Fruit fly (Drosophila melanogaster): ENCODE measurements around the gene CG6793.

The CG6793 gene

DNA sequence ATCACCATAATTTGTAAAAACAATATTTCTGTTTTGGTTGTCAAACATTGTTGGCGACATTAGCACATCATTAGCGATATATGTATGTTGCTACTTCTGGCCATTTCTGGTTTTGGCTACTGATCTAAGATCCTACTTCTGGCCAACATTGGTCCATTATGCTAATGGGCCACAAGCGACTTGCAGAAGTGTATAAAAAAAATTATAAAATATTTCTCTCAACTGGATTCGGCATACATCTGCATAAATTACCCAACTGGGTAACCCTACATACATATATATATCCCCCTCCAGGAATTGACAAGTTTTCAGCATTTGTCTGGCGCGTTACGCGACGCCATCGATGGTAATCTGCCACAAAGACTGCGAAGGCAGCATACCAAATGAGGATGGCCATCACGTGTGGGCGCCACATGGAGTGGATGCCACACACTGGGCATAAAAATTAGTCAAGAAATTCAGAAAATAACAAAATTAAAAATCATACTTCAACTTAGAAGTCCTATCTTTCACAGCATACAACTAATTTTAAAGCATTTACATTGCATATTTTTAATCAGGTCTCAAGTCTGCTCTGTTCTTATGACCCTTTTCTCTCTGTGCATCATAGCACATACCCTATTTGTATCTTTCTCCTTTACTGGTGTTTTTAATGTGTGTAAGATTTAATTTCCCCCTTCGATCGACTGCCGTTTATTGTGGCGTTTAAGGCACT, 4.6 kb upstream of the CG6793 start (continued):
- TF ChIP-seq dmrt99B (tag; optimal IDR thresholded peaks at IDR 0.05) (peak; percentile 67), Asciz (GFP tag; optimal IDR thresholded peaks at IDR 0.05) (peak; percentile 39), lbe (GFP tag; optimal IDR thresholded peaks at IDR 0.05) (no peak), Awh (GFP tag; IDR thresholded peaks at IDR 0.05) (0 out of 2 replicates have a peak, but pooled peaks have one; percentile 33), Nf-YC (tag; optimal IDR thresholded peaks at IDR 0.05) (no peak), lab (GFP tag; optimal IDR thresholded peaks at IDR 0.05) (peak; percentile 43), sqz (GFP tag; optimal IDR thresholded peaks at IDR 0.05) (no peak), ac (GFP tag; optimal IDR thresholded peaks at IDR 0.05) (no peak), corto (GFP tag; optimal IDR thresholded peaks at IDR 0.05) (no peak), CG7928 (GFP tag; optimal IDR thresholded peaks at IDR 0.05) (no peak), usp (GFP tag; optimal IDR thresholded peaks at IDR 0.05) (no peak), Max (GFP tag; optimal IDR thresholded peaks at IDR 0.05) (peak; percentile 27), Eip74EF (GFP tag; optimal IDR thresholded peaks at IDR 0.05) (no peak), lmd (GFP tag; IDR thresholded peaks at IDR 0.05) (peak; percentile 54), CG14965 (GFP tag; optimal IDR thresholded peaks at IDR 0.05; ENCODE audit: borderline replicate concordance) (no peak), insv (GFP tag; optimal IDR thresholded peaks at IDR 0.05) (no peak), CG8478 (optimal IDR thresholded peaks at IDR 0.05) (no peak), CG15479 (GFP tag; optimal IDR thresholded peaks at IDR 0.05) (no peak), aop (GFP tag; IDR thresholded peaks at IDR 0.05) (no peak), CG9876 (GFP tag; optimal IDR thresholded peaks at IDR 0.05) (no peak), sima (GFP tag; optimal IDR thresholded peaks at IDR 0.05) (no peak), Spps (tag; optimal IDR thresholded peaks at IDR 0.05) (peak; percentile 28), CrebB (tag; optimal IDR thresholded peaks at IDR 0.05) (no peak), CG15601 (tag; optimal IDR thresholded peaks at IDR 0.05) (peak; percentile 19), shn (GFP tag; optimal IDR thresholded peaks at IDR 0.05) (peak; percentile 27), Elba2 (GFP tag; optimal IDR thresholded peaks at IDR 0.05) (no peak), CG11398 (GFP tag; optimal IDR thresholded peaks at IDR 0.05) (no peak), Gsc (GFP tag; IDR thresholded peaks at IDR 0.05) (no peak), salm (tag; optimal IDR thresholded peaks at IDR 0.05) (no peak), rib (GFP tag; IDR thresholded peaks at IDR 0.05) (no peak), Bgb (GFP tag; IDR thresholded peaks at IDR 0.05; ENCODE audit: partially characterized antibody) (no peak), CG11093 (GFP tag; IDR thresholded peaks at IDR 0.05) (no peak), Sin3A (optimal IDR thresholded peaks at IDR 0.05) (no peak), Usf (GFP tag; optimal IDR thresholded peaks at IDR 0.05) (peak; percentile 12), yki (optimal IDR thresholded peaks at IDR 0.05) (no peak), HmgD (GFP tag; optimal IDR thresholded peaks at IDR 0.05) (no peak), ci (GFP tag; IDR thresholded peaks at IDR 0.05) (peak; percentile 66; the same call in 1 of the 3 replicates), CG31388 (GFP tag; optimal IDR thresholded peaks at IDR 0.05) (peak; percentile 9), CG9932 (GFP tag; IDR thresholded peaks at IDR 0.05) (peak; percentile 30; the same call in 1 of the 2 replicates), CG32767 (GFP tag; IDR thresholded peaks at IDR 0.05) (peak; percentile 21; the same call in 1 of the 2 replicates), CG18619 (GFP tag; optimal IDR thresholded peaks at IDR 0.05) (peak; percentile 22), hb (GFP tag; IDR thresholded peaks at IDR 0.05; ENCODE audit: partially characterized antibody) (no peak), CG7372 (GFP tag; IDR thresholded peaks at IDR 0.05) (peak; percentile 18; the same call in 1 of the 2 replicates), CG8281 (tag; optimal IDR thresholded peaks at IDR 0.05) (no peak), CG10147 (GFP tag; optimal IDR thresholded peaks at IDR 0.05) (no peak), fu2 (GFP tag; optimal IDR thresholded peaks at IDR 0.05) (no peak), E2f2 (GFP tag; IDR thresholded peaks at IDR 0.05) (peak; percentile 26; the same call in 1 of the 2 replicates), Jarid2 (GFP tag; optimal IDR thresholded peaks at IDR 0.05) (no peak), CG14860 (GFP tag; IDR thresholded peaks at IDR 0.05; ENCODE audit: partially characterized antibody) (no peak), ind (GFP tag; optimal IDR thresholded peaks at IDR 0.05) (peak; percentile 22)
